Fruit fly (Drosophila melanogaster) whole organism, embryonic: ENCODE measurements around the gene ND-SGDH.

Experiments
- B-H1 ChIP-seq: fragments of 200-800 bp; sonication (Bioruptor generic); IDR thresholded peaks from 3 replicates; pipeline ENCODE4 v1.3.6; 2022; ENCODE audit warnings: missing biosample characterization, missing genetic modification characterization
- BEAF-32 ChIP-seq: fragments of 200-800 bp; sonication (Bioruptor generic); optimal IDR thresholded peaks from 3 replicates; lab custom pipeline; 2017; ENCODE audit warnings: missing biosample characterization, missing genetic modification characterization, mild to moderate bottlenecking, moderate library complexity, missing genetic modification reagents
- CG10209 ChIP-seq: fragments of 200-800 bp; sonication (Bioruptor generic); optimal IDR thresholded peaks from 3 replicates; lab custom pipeline; 2017; ENCODE audit warnings: missing biosample characterization, mild to moderate bottlenecking, missing genetic modification characterization, missing genetic modification reagents
- CG11456 ChIP-seq: fragments of 200-800 bp; sonication (Bioruptor generic); IDR thresholded peaks from 3 replicates; pipeline ENCODE4 v1.3.6; 2022; ENCODE audit warnings: missing biosample characterization, missing genetic modification characterization
- CG11560 ChIP-seq: fragments of 200-800 bp; sonication (Bioruptor generic); IDR thresholded peaks from 3 replicates; pipeline ENCODE4 v1.3.6; 2022; ENCODE audit warnings: missing biosample characterization, missing genetic modification characterization
- CG13624 ChIP-seq: fragments of 200-800 bp; sonication (Bioruptor generic); optimal IDR thresholded peaks from 2 replicates; lab custom pipeline; 2016; ENCODE audit warnings: missing biosample characterization, missing genetic modification characterization
- CG14014 ChIP-seq: fragments of 200-800 bp; sonication (Bioruptor generic); IDR thresholded peaks from 2 replicates; pipeline ENCODE4 v1.3.6; 2022; ENCODE audit warnings: missing biosample characterization, missing genetic modification characterization
- CG15696 ChIP-seq: fragments of 200-800 bp; sonication (Bioruptor generic); optimal IDR thresholded peaks from 2 replicates; lab custom pipeline; 2019; ENCODE audit warnings: missing biosample characterization, mild to moderate bottlenecking, missing genetic modification characterization, moderate library complexity
- CG16863 ChIP-seq: fragments of 200-800 bp; sonication (Bioruptor generic); optimal IDR thresholded peaks from 3 replicates; lab custom pipeline; 2016; ENCODE audit warnings: missing biosample characterization, missing genetic modification characterization
- CG17361 ChIP-seq: fragments of 200-800 bp; sonication (Bioruptor generic); IDR thresholded peaks from 3 replicates; pipeline ENCODE4 v1.3.6; 2022; ENCODE audit warnings: missing biosample characterization, missing genetic modification characterization
- CG17802 ChIP-seq: fragments of 200-800 bp; sonication (Bioruptor generic); optimal IDR thresholded peaks from 2 replicates; lab custom pipeline; 2018; ENCODE audit warnings: missing biosample characterization, mild to moderate bottlenecking, missing genetic modification characterization, moderate library complexity
- CG17912 ChIP-seq: fragments of 200-800 bp; sonication (Bioruptor generic); optimal IDR thresholded peaks from 2 replicates; lab custom pipeline; 2018; ENCODE audit warnings: missing biosample characterization, mild to moderate bottlenecking, missing genetic modification characterization
- CG3065 ChIP-seq: fragments of 200-800 bp; sonication (Bioruptor generic); optimal IDR thresholded peaks from 2 replicates; lab custom pipeline; 2016; ENCODE audit warnings: missing biosample characterization, missing genetic modification characterization
- CG32772 ChIP-seq: fragments of 200-800 bp; sonication (Bioruptor generic); IDR thresholded peaks from 2 replicates; pipeline ENCODE4 v1.3.6; 2022; ENCODE audit warnings: missing biosample characterization, missing genetic modification characterization
- CG3281 ChIP-seq: fragments of 200-800 bp; sonication (Bioruptor generic); optimal IDR thresholded peaks from 3 replicates; lab custom pipeline; 2017; ENCODE audit warnings: missing biosample characterization, mild to moderate bottlenecking, missing genetic modification characterization
- CG3726 ChIP-seq: fragments of 200-800 bp; sonication (Bioruptor generic); IDR thresholded peaks from 3 replicates; pipeline ENCODE4, ENCODE4 v1.3.6; 2022; ENCODE audit warnings: missing biosample characterization, missing genetic modification characterization
- CG42726 ChIP-seq: fragments of 200-800 bp; sonication (Bioruptor generic); IDR thresholded peaks from 2 replicates; pipeline ENCODE4 v1.3.6; 2022; ENCODE audit warnings: missing biosample characterization, missing genetic modification characterization; ENCODE audit not compliant: partially characterized antibody
- CG4328 ChIP-seq: fragments of 200-800 bp; sonication (Bioruptor generic); optimal IDR thresholded peaks from 3 replicates; lab custom pipeline; 2017; ENCODE audit warnings: missing biosample characterization, missing genetic modification reagents, missing genetic modification characterization
- CG5245 ChIP-seq: fragments of 200-800 bp; sonication (Bioruptor generic); optimal IDR thresholded peaks from 3 replicates; lab custom pipeline; 2016; ENCODE audit warnings: missing biosample characterization, missing genetic modification characterization
- CG7271 ChIP-seq: fragments of 200-800 bp; sonication (Bioruptor generic); optimal IDR thresholded peaks from 2 replicates; lab custom pipeline; 2018; ENCODE audit warnings: missing biosample characterization, mild to moderate bottlenecking, missing genetic modification characterization, moderate library complexity
- CG7556 ChIP-seq: fragments of 200-800 bp; sonication (Bioruptor generic); optimal IDR thresholded peaks from 2 replicates; lab custom pipeline; 2017; ENCODE audit warnings: missing biosample characterization, mild to moderate bottlenecking, missing genetic modification characterization
- CG8281 ChIP-seq: fragments of 200-800 bp; sonication (Bioruptor generic); optimal IDR thresholded peaks from 2 replicates; lab custom pipeline; 2018; ENCODE audit warnings: missing biosample characterization, mild to moderate bottlenecking, missing genetic modification characterization, moderate library complexity
- CG9727 ChIP-seq: fragments of 200-800 bp; sonication (Bioruptor generic); optimal IDR thresholded peaks from 3 replicates; lab custom pipeline; 2017; ENCODE audit warnings: missing biosample characterization, mild to moderate bottlenecking, missing genetic modification characterization
- Ets65A ChIP-seq: fragments of 200-800 bp; sonication (Bioruptor generic); peaks from one replicate; lab custom pipeline; 2016; ENCODE audit warnings: missing biosample characterization, missing genetic modification characterization
- Ets97D ChIP-seq: fragments of 200-800 bp; sonication (Bioruptor generic); optimal IDR thresholded peaks from 3 replicates; lab custom pipeline; 2016; ENCODE audit warnings: missing biosample characterization, missing genetic modification characterization
- Fer2 ChIP-seq: fragments of 200-800 bp; sonication (Bioruptor generic); optimal IDR thresholded peaks from 2 replicates; lab custom pipeline; 2018; ENCODE audit warnings: missing biosample characterization, mild to moderate bottlenecking, missing genetic modification characterization, moderate library complexity
- GATAe ChIP-seq: fragments of 200-800 bp; sonication (Bioruptor generic); conservative IDR thresholded peaks from 2 replicates; pipeline ENCODE4 v1.3.6; 2022; ENCODE audit warnings: missing biosample characterization, missing genetic modification characterization
- Hr39 ChIP-seq: fragments of >200 bp; optimal IDR thresholded peaks from 2 replicates; lab custom pipeline; 2017
- Lim3 ChIP-seq: fragments of 200-800 bp; sonication (Bioruptor generic); IDR thresholded peaks from 2 replicates; pipeline ENCODE4 v1.3.6; 2022; ENCODE audit warnings: missing biosample characterization, missing genetic modification characterization
- Myb ChIP-seq: fragments of 200-800 bp; sonication (Bioruptor generic); optimal IDR thresholded peaks from 2 replicates; lab custom pipeline; 2016; ENCODE audit warnings: missing biosample characterization, missing genetic modification characterization
- Nf-YA ChIP-seq: fragments of 200-800 bp; sonication (Bioruptor generic); IDR thresholded peaks from 2 replicates; pipeline ENCODE4 v1.3.6; 2022; ENCODE audit warnings: missing biosample characterization, missing genetic modification characterization
- Nf-YC ChIP-seq: fragments of 200-800 bp; optimal IDR thresholded peaks from 3 replicates; lab custom pipeline; 2019; ENCODE audit warnings: missing biosample characterization, mild to moderate bottlenecking, missing genetic modification characterization, moderate library complexity
- Rfx ChIP-seq: fragments of 200-800 bp; sonication (Bioruptor generic); IDR thresholded peaks from 2 replicates; pipeline ENCODE4 v1.3.6; 2022; ENCODE audit warnings: missing biosample characterization, missing genetic modification characterization
- Rx ChIP-seq: fragments of 200-800 bp; sonication (Bioruptor generic); IDR thresholded peaks from 2 replicates; pipeline ENCODE4 v1.3.6; 2022; ENCODE audit warnings: missing biosample characterization, missing genetic modification characterization
- ash1 ChIP-seq: fragments of 200-800 bp; sonication (Bioruptor generic); optimal IDR thresholded peaks from 2 replicates; lab custom pipeline; 2018; ENCODE audit warnings: missing biosample characterization, mild to moderate bottlenecking, missing genetic modification characterization
- bsh ChIP-seq, 2 experiments: fragments of 200-800 bp; sonication (Bioruptor generic); optimal IDR thresholded peaks; 2 replicates each; lab custom pipeline; 2017 to 2018; ENCODE audit warnings: mild to moderate bottlenecking in 2 of 2, missing biosample characterization in 2 of 2, missing genetic modification characterization in 2 of 2, moderate library complexity in 1 of 2
- btn ChIP-seq: fragments of 200-800 bp; sonication (Bioruptor generic); optimal IDR thresholded peaks from 2 replicates; lab custom pipeline; 2016; ENCODE audit warnings: missing biosample characterization, missing genetic modification characterization
- chm ChIP-seq: fragments of 200-800 bp; sonication (Bioruptor generic); IDR thresholded peaks from 2 replicates; pipeline ENCODE4 v1.3.6; 2022; ENCODE audit warnings: missing biosample characterization, missing genetic modification characterization
- corto ChIP-seq: fragments of 200-800 bp; sonication (Bioruptor generic); optimal IDR thresholded peaks from 2 replicates; lab custom pipeline; 2016; ENCODE audit warnings: missing biosample characterization, mild to moderate bottlenecking, missing genetic modification characterization, moderate library complexity
- croc ChIP-seq: fragments of 200-800 bp; sonication (Bioruptor generic); conservative IDR thresholded peaks from 3 replicates; pipeline ENCODE4 v1.3.6; 2022; ENCODE audit warnings: missing biosample characterization, missing genetic modification characterization
- emc ChIP-seq: fragments of 200-800 bp; sonication (Bioruptor generic); optimal IDR thresholded peaks from 2 replicates; lab custom pipeline; 2016; ENCODE audit warnings: missing biosample characterization, missing genetic modification characterization
- en ChIP-seq: fragments of 200-800 bp; sonication (Bioruptor generic); optimal IDR thresholded peaks from 2 replicates; lab custom pipeline; 2016; ENCODE audit warnings: missing biosample characterization, missing genetic modification characterization
- grau ChIP-seq: fragments of 200-800 bp; optimal IDR thresholded peaks from 3 replicates; lab custom pipeline; 2019; ENCODE audit warnings: missing biosample characterization, mild to moderate bottlenecking, missing genetic modification characterization, moderate library complexity
- kay ChIP-seq: fragments of 200-800 bp; sonication (Bioruptor generic); optimal IDR thresholded peaks from 2 replicates; lab custom pipeline; 2016; ENCODE audit warnings: missing biosample characterization, missing genetic modification characterization
- ken ChIP-seq: fragments of 200-800 bp; sonication (Bioruptor generic); IDR thresholded peaks from 3 replicates; pipeline ENCODE4 v1.3.6; 2022; ENCODE audit warnings: missing biosample characterization, missing genetic modification characterization
- lbe ChIP-seq: fragments of 200-800 bp; sonication (Bioruptor generic); optimal IDR thresholded peaks from 2 replicates; lab custom pipeline; 2016; ENCODE audit warnings: missing biosample characterization, mild to moderate bottlenecking, missing genetic modification characterization
- pum ChIP-seq: fragments of 200-800 bp; sonication (Bioruptor generic); optimal IDR thresholded peaks from 2 replicates; lab custom pipeline; 2016; ENCODE audit warnings: missing biosample characterization, missing genetic modification characterization
- stwl ChIP-seq: fragments of 200-800 bp; sonication (Bioruptor generic); optimal IDR thresholded peaks from 3 replicates; lab custom pipeline; 2018; ENCODE audit warnings: missing biosample characterization, mild to moderate bottlenecking, missing genetic modification characterization, moderate library complexity
- unc-4 ChIP-seq: fragments of 200-800 bp; sonication (Bioruptor generic); IDR thresholded peaks from 2 replicates; pipeline ENCODE4 v1.3.6; 2022; ENCODE audit warnings: missing biosample characterization, missing genetic modification characterization; ENCODE audit not compliant: partially characterized antibody
- vvl ChIP-seq: fragments of 200-800 bp; sonication (Bioruptor generic); IDR thresholded peaks from 2 replicates; pipeline ENCODE4 v1.3.6; 2022; ENCODE audit warnings: missing biosample characterization, missing genetic modification characterization
- zf30C ChIP-seq: fragments of 200-800 bp; sonication (Bioruptor generic); optimal IDR thresholded peaks from 3 replicates; lab custom pipeline; 2018; ENCODE audit warnings: missing biosample characterization, mild to moderate bottlenecking, missing genetic modification characterization

ND-SGDH gene

DNA sequence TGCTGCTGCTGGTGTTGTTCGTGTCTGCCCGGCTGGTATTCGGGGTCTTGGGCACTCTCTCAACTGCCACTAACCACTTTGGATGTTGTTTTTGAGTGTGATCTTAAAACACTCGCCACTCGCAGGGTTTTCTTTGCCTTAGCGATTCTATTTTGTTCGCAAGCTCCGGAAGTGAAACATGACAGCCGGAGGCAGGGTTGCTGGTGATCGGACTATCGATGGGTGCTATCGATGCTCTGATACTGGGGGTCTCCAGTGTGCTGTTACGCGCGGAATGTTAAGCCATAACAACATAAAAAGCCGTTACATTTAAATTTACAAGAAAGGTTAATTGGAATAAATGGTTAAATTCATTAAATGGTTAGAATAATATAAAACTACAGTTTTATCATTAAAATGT, 13.4 kb downstream of the ND-SGDH start, which contains the start of gene yps (continued):
- peak; percentile 97 for TF ChIP-seq CG11456
- peak; percentile 46 for TF ChIP-seq corto
- peak; percentile 78 for TF ChIP-seq Nf-YC (tag; lab: Kevin White, UChicago)
- TF ChIP-seq CG7556 (GFP tag; lab: Kevin White, UChicago) = peak; percentile 83
- TF ChIP-seq croc (GFP tag; lab: Robert Waterston, UW) = peak; percentile 51; the same call in 2 of the 3 replicates
- peak; percentile 97 for TF ChIP-seq vvl (GFP tag; lab: Robert Waterston, UW)
- peak; percentile 84 for TF ChIP-seq CG17802 (tag; lab: Kevin White, UChicago)
- peak; percentile 89 for TF ChIP-seq Fer2
- TF ChIP-seq GATAe (GFP tag; lab: Robert Waterston, UW) = peak; percentile 49
- TF ChIP-seq CG16863 (GFP tag; lab: Kevin White, UChicago) = peak; percentile 84
- peak; percentile 97 for TF ChIP-seq CG4328
- peak; percentile 91 for TF ChIP-seq stwl
- TF ChIP-seq emc = peak; percentile 86
- peak; percentile 51; the same call in 1 of the 2 replicates for TF ChIP-seq CG42726 (GFP tag; lab: Robert Waterston, UW)
- peak; percentile 99 for TF ChIP-seq Ets65A (GFP tag; lab: Kevin White, UChicago)
- TF ChIP-seq CG32772 (GFP tag; lab: Robert Waterston, UW) = peak; percentile 77
- peak; percentile 97 for TF ChIP-seq CG9727
- peak; percentile 98 for TF ChIP-seq Myb
- peak; percentile 74 for TF ChIP-seq unc-4 (GFP tag; lab: Robert Waterston, UW)
- TF ChIP-seq Rfx (GFP tag; lab: Robert Waterston, UW) = peak; percentile 97
- peak; percentile 81; the same call in 1 of the 3 replicates for TF ChIP-seq CG3726
- TF ChIP-seq kay = peak; percentile 71
- peak; percentile 63 for TF ChIP-seq CG15696 (tag; lab: Kevin White, UChicago)
- TF ChIP-seq CG3281 (GFP tag; lab: Kevin White, UChicago) = peak; percentile 97
- peak; percentile 89 for TF ChIP-seq lbe (GFP tag; lab: Kevin White, UChicago)
- no peak for TF ChIP-seq Hr39
- peak; percentile 74 for TF ChIP-seq pum (GFP tag; lab: Kevin White, UChicago)
- peak; percentile 58 to 88 for TF ChIP-seq bsh (GFP tag; optimal IDR thresholded peaks at IDR 0.05; lab: Kevin White, UChicago)
- peak; percentile 89; the same call in 1 of the 2 replicates for TF ChIP-seq Rx (GFP tag; lab: Robert Waterston, UW)
- peak; percentile 87 for TF ChIP-seq grau (tag; lab: Kevin White, UChicago)
- peak; percentile 98 for TF ChIP-seq chm
- peak; percentile 95 for TF ChIP-seq en (GFP tag; lab: Kevin White, UChicago)
- peak; percentile 99 for TF ChIP-seq CG17912
- peak; percentile 100 for TF ChIP-seq Ets97D (GFP tag; lab: Kevin White, UChicago)
- peak; percentile 89 for TF ChIP-seq BEAF-32 (GFP tag; lab: Kevin White, UChicago)
- TF ChIP-seq CG14014 = peak; percentile 88
- TF ChIP-seq Lim3 (GFP tag; lab: Robert Waterston, UW) = no peak
- peak; percentile 91 for TF ChIP-seq ken
- TF ChIP-seq btn (GFP tag; lab: Kevin White, UChicago) = peak; percentile 88
- TF ChIP-seq CG3065 (GFP tag; lab: Kevin White, UChicago) = peak; percentile 85
- peak; percentile 83 for TF ChIP-seq CG17361 (GFP tag; lab: Robert Waterston, UW)
- peak; percentile 49; the same call in 1 of the 3 replicates for TF ChIP-seq CG11560 (tag; lab: Robert Waterston, UW)
- peak; percentile 71 for TF ChIP-seq zf30C (GFP tag; lab: Kevin White, UChicago)
- peak; percentile 74; the same call in 2 of the 3 replicates for TF ChIP-seq B-H1 (GFP tag; lab: Robert Waterston, UW)
- peak; percentile 84 for TF ChIP-seq CG5245
- TF ChIP-seq ash1 (GFP tag; lab: Kevin White, UChicago) = peak; percentile 99
- TF ChIP-seq CG7271 (tag; lab: Kevin White, UChicago) = peak; percentile 98
- peak; percentile 92 for TF ChIP-seq Nf-YA (GFP tag; lab: Robert Waterston, UW)
- TF ChIP-seq CG8281 (tag; lab: Kevin White, UChicago) = peak; percentile 68
- peak; percentile 94 for TF ChIP-seq CG13624 (GFP tag; lab: Kevin White, UChicago)
- TF ChIP-seq CG10209 = peak; percentile 94
